Fruit fly (Drosophila melanogaster) whole organism, adult: Measurements from ENCODE around the gene Cyp313a1.

Source experiments
- CG11617 ChIP-seq: fragments of 200-800 bp; sonication (Bioruptor generic); optimal IDR thresholded peaks from 2 replicates; lab custom pipeline; 2017; ENCODE audit warnings: mild to moderate bottlenecking, missing biosample characterization, missing genetic modification reagents, missing genetic modification characterization
- CG12768 ChIP-seq: fragments of 200-800 bp; sonication (Bioruptor generic); optimal IDR thresholded peaks from 2 replicates; lab custom pipeline; 2017; ENCODE audit warnings: missing biosample characterization, missing genetic modification characterization, mild to moderate bottlenecking, moderate library complexity, missing genetic modification reagents
- CG14711 ChIP-seq: fragments of 200-800 bp; sonication (Bioruptor generic); optimal IDR thresholded peaks from 2 replicates; lab custom pipeline; 2018; ENCODE audit warnings: missing biosample characterization, mild to moderate bottlenecking, missing genetic modification characterization, moderate library complexity
- CG1620 ChIP-seq: fragments of 200-800 bp; sonication (Bioruptor generic); optimal IDR thresholded peaks from 2 replicates; lab custom pipeline; 2016; ENCODE audit warnings: missing biosample characterization, missing genetic modification characterization
- CG33017 ChIP-seq: fragments of 200-800 bp; sonication (Bioruptor generic); optimal IDR thresholded peaks from 2 replicates; lab custom pipeline; 2018; ENCODE audit warnings: missing biosample characterization, mild to moderate bottlenecking, missing genetic modification characterization, moderate library complexity
- CG5204 ChIP-seq: fragments of 200-800 bp; sonication (Bioruptor generic); optimal IDR thresholded peaks from 2 replicates; lab custom pipeline; 2016; ENCODE audit warnings: missing biosample characterization, missing genetic modification characterization
- CG7045 ChIP-seq: fragments of 200-800 bp; sonication (Bioruptor generic); optimal IDR thresholded peaks from 2 replicates; lab custom pipeline; 2017; ENCODE audit warnings: missing biosample characterization, mild to moderate bottlenecking, missing genetic modification characterization
- CG7101 ChIP-seq: fragments of 200-800 bp; sonication (Bioruptor generic); optimal IDR thresholded peaks from 2 replicates; lab custom pipeline; 2018; ENCODE audit warnings: missing biosample characterization, mild to moderate bottlenecking, missing genetic modification characterization, moderate library complexity
- Clk ChIP-seq: fragments of 200-800 bp; sonication (Bioruptor generic); optimal IDR thresholded peaks from 2 replicates; lab custom pipeline; 2017; ENCODE audit warnings: missing biosample characterization, missing genetic modification characterization
- Crg-1 ChIP-seq: fragments of 200-800 bp; sonication (Bioruptor generic); optimal IDR thresholded peaks from 2 replicates; lab custom pipeline; 2016; ENCODE audit warnings: missing biosample characterization, missing genetic modification characterization
- Hr96 ChIP-seq: fragments of 200-800 bp; sonication (Bioruptor generic); optimal IDR thresholded peaks from 2 replicates; lab custom pipeline; 2016; ENCODE audit warnings: missing biosample characterization, missing genetic modification characterization
- Mnt ChIP-seq: fragments of 200-800 bp; sonication (Bioruptor generic); optimal IDR thresholded peaks from 2 replicates; lab custom pipeline; 2016; ENCODE audit warnings: missing biosample characterization, mild to moderate bottlenecking, missing genetic modification characterization
- bab1 ChIP-seq: fragments of 200-800 bp; sonication (Bioruptor generic); optimal IDR thresholded peaks from 3 replicates; lab custom pipeline; 2019; ENCODE audit warnings: missing biosample characterization, mild to moderate bottlenecking, missing genetic modification characterization, moderate library complexity
- cic ChIP-seq: fragments of 200-800 bp; sonication (Bioruptor generic); optimal IDR thresholded peaks from 2 replicates; lab custom pipeline; 2017; ENCODE audit warnings: missing biosample characterization, mild to moderate bottlenecking, missing genetic modification characterization, moderate library complexity
- cnc ChIP-seq, 2 experiments: fragments of >200 bp; optimal IDR thresholded peaks; 2 replicates each; lab custom pipeline; 2017
- kay ChIP-seq: fragments of 200-800 bp; sonication (Bioruptor generic); peaks from one replicate; lab custom pipeline; 2016; ENCODE audit warnings: missing biosample characterization, missing genetic modification characterization, borderline replicate concordance
- ovo ChIP-seq: fragments of 200-800 bp; sonication (Bioruptor generic); optimal IDR thresholded peaks from 2 replicates; lab custom pipeline; 2016; ENCODE audit warnings: missing biosample characterization, missing genetic modification characterization
- tj ChIP-seq: fragments of 200-800 bp; sonication (Bioruptor generic); optimal IDR thresholded peaks from 3 replicates; lab custom pipeline; 2017; ENCODE audit warnings: missing biosample characterization, mild to moderate bottlenecking, missing genetic modification characterization, moderate library complexity
- toe ChIP-seq: fragments of 200-800 bp; sonication (Bioruptor generic); optimal IDR thresholded peaks from 2 replicates; lab custom pipeline; 2016; ENCODE audit warnings: missing biosample characterization, missing genetic modification characterization

Cyp313a1 gene

DNA sequence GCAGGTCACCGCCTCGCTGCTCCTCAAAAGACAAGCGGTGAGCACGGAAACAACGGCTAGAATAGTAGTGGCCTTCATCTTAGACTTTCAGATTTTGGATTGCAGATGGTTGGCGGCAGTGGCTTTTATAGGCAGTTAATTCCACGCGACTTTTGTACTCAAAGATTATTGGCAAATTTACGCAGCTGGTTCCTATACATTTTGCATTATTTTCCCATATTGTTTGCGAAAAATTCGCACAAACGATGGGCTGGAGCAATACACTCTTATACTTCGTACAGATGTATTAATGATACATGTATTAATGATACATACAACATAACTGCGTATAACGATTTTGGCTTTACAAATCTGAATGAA is 43.8 kb downstream of the Cyp313a1 start, which contains the start of gene CG8087:
Gene CG8087 (minus strand): TSS at position 101 of the 360 bp plus-strand sequence.
- TF ChIP-seq bab1 (GFP tag; lab: Kevin White, UChicago) (no peak), CG14711 (tag; lab: Kevin White, UChicago) (no peak), tj (no peak), CG7045 (GFP tag; lab: Kevin White, UChicago) (no peak), cnc (optimal IDR thresholded peaks at IDR 0.05; lab: Kevin White, UChicago) (no peak), CG12768 (GFP tag; lab: Kevin White, UChicago) (no peak), Hr96 (GFP tag; lab: Kevin White, UChicago) (no peak), Crg-1 (no peak), kay (GFP tag; lab: Kevin White, UChicago) (no peak), cic (no peak), ovo (GFP tag; lab: Kevin White, UChicago) (no peak), CG7101 (tag; lab: Kevin White, UChicago) (no peak), Mnt (no peak), CG1620 (GFP tag; lab: Kevin White, UChicago) (no peak), toe (GFP tag; lab: Kevin White, UChicago) (no peak), CG11617 (GFP tag; lab: Kevin White, UChicago) (no peak), Clk (GFP tag; lab: Kevin White, UChicago) (no peak)

DNA sequence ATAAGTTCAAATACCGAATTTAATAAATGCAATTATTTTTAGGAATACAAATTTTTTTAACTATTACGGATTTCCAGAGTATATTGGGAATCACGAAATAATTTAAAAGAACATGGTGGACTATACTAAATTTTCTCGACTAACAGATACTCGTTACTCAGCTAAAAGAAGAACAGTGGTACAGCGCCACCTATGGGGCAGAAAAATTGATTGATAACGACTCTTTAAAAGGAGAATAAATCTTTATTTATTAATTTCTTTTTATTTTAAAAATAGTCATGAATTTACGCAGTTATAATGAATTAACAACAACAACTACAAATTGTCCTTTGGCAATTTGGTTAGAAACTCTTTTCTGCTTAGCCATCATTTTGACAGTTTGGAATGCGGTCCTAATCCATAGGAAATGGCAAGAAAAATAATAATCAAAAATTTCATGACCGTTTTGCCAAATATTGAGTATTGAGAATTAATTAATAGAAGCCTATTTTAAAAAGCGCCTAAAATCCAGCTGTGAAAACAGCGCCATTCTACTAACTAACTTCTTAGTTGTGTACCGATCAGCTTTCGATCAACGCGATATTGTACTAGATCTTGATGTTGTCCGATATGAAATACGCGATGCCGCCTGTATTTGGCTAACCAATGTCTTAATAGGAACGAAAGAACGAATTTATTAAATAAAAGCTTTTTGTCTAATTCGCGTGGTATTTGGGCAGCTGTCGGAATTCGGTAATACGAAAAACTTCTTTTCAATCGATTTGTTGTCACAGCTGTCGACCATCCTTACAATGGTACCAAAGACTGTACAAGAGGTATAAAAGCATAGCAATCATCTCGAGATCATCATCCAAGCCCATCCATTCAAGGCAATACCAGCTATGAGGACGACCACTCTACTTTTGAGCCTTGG is 44.5 kb downstream of the Cyp313a1 start, which contains the start of gene CG14852:
Gene CG14852 (plus strand): TSS at position 863 of the 913 bp plus-strand sequence.
- TF ChIP-seq cnc (optimal IDR thresholded peaks at IDR 0.05; lab: Kevin White, UChicago) (no peak), CG11617 (GFP tag; lab: Kevin White, UChicago) (no peak), CG14711 (tag; lab: Kevin White, UChicago) (no peak), ovo (GFP tag; lab: Kevin White, UChicago) (no peak), cic (no peak), kay (GFP tag; lab: Kevin White, UChicago) (no peak), CG33017 (no peak), bab1 (GFP tag; lab: Kevin White, UChicago) (no peak), CG12768 (GFP tag; lab: Kevin White, UChicago) (no peak), tj (no peak)

DNA sequence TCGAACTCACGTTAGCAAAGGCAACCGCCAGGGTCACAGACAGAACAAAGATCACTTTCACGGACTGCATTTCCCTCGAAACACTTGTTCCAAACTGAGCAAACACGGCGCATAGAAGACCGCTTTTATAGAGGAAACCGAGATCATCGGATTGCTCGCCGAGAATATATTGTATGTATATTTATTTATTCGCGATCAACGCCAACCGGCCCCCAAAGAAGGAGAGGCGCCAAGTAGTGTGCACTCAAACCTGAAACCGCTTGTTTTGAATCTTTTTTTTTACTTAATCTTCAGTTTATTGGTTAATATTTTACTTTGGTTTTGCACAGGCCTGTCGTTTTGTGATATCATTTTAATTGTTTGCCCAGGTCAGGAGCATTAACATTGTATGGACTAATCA is 46.5 kb downstream of the Cyp313a1 start, which contains the start of gene CG31313:
Gene CG31313 (minus strand): TSS at position 101 of the 400 bp plus-strand sequence.
- TF ChIP-seq CG14711 (tag; lab: Kevin White, UChicago) (no peak), Mnt (no peak)

DNA sequence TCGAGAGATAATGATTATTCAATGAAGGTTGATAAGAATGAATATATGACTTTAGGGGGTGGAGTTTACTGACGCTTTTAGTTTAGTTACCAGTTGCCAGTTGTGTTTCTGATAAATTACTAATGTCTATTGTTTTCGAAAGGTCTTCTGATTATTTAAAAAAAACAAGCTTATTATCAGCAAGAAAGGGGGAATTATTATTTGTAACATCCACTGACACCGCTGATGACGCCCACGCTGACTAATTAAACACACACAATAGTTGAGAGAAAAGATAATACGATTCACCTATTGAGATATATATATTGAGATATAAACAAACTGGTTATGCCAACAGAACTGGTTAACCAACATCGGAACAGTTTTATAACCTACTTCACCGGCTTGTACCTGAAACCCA is 46.9 kb downstream of the Cyp313a1 start:
- TF ChIP-seq kay (GFP tag; lab: Kevin White, UChicago) (peak; percentile 97), CG5204 (GFP tag; lab: Kevin White, UChicago) (no peak), cic (peak; percentile 12)

DNA sequence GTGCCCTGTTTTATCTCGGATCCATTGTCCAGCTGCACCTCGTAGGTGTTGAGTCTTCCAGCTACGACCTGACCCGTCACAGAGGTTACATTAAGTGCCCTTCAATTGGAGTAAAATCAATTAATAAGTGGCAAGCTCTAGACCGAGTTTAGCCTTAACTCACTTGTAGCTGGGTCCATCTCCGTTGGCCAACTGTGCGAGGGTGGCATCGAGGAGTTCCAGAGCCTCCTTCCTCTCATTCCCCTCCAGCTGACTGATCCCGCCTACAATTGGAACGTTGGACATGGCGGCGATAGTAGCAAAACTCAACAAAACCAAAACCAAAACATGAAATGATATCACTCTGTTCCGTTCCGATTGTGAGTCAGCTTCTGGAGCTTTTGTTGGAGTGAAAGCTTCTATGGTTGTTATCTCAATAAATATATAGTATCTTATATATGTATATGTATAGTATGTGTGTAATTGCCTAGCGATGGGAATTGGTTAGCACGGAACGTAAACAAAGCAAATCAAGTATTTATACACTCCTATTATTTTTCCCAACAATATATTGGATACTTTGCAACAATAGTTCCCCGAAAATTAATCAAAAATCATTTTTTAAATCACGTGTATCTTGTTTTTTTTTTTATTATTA is 47.8 kb downstream of the Cyp313a1 start, which contains the start of gene CG8066:
Gene CG8066 (minus strand): TSS at position 347 of the 637 bp plus-strand sequence.
- peak; percentile 18 for TF ChIP-seq CG12768 (GFP tag; lab: Kevin White, UChicago)
- TF ChIP-seq bab1 (GFP tag; lab: Kevin White, UChicago) = no peak
- TF ChIP-seq CG11617 (GFP tag; lab: Kevin White, UChicago) = peak; percentile 42
- TF ChIP-seq CG5204 (GFP tag; lab: Kevin White, UChicago) = no peak
- TF ChIP-seq CG33017 = peak; percentile 68
- peak; percentile 52 for TF ChIP-seq toe (GFP tag; lab: Kevin White, UChicago)
- peak; percentile 75 for TF ChIP-seq cic
- no peak for TF ChIP-seq cnc (optimal IDR thresholded peaks at IDR 0.05; lab: Kevin White, UChicago)
- TF ChIP-seq kay (GFP tag; lab: Kevin White, UChicago) = peak; percentile 98
- peak; percentile 1 for TF ChIP-seq ovo (GFP tag; lab: Kevin White, UChicago)
- TF ChIP-seq CG14711 (tag; lab: Kevin White, UChicago) = peak; percentile 46
- TF ChIP-seq CG7101 (tag; lab: Kevin White, UChicago) = peak; percentile 23

DNA sequence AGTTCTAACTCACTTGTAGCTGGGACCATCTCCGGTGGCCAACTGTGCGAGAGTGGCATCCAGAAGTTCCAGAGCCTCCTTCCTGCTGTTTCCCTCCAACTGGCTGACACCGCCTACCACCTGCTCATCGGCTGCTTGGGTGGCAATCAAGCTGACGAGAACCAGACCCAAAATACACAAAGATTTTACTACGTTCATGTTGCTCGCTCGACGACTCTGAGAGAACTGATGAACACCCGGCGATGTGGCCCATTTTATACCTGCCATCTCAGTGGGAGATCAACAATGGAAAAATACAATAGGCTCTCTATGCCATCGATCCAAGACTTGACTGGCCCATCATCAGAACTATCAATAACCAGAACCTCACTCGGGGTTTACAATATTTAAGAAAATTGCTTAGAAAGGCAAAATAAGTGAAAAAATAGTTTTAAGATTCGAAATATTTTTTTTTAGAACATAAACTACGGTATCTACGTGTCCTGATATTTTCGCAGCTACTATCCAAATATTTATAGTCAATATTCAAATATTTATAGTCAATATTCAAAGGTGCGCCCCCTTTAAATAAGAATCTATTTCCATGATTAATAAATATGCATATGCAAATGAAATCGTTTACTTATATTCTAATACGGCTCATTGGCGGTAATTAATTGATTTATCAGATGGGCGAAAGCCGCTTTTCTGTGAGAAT is 48.7 kb downstream of the Cyp313a1 start, which contains the start of gene Cys:
Gene Cys (minus strand): TSS at position 234 of the 697 bp plus-strand sequence.
- TF ChIP-seq CG33017 (peak; percentile 43), kay (GFP tag; lab: Kevin White, UChicago) (peak; percentile 90), CG7045 (GFP tag; lab: Kevin White, UChicago) (no peak), Crg-1 (no peak), CG5204 (GFP tag; lab: Kevin White, UChicago) (no peak), toe (GFP tag; lab: Kevin White, UChicago) (peak; percentile 14), Hr96 (GFP tag; lab: Kevin White, UChicago) (no peak), CG7101 (tag; lab: Kevin White, UChicago) (peak; percentile 59)
